Fruit fly (Drosophila melanogaster) whole organism: ENCODE measurements around the gene gro.

Experiments
- CG8478 ChIP-seq: fragments of >200 bp; optimal IDR thresholded peaks from 2 replicates; lab custom pipeline; 2018; ENCODE audit warnings: inconsistent platforms
- Dll ChIP-seq: fragments of >200 bp; optimal IDR thresholded peaks from 2 replicates; lab custom pipeline; 2017
- EcR ChIP-seq, 2 experiments: fragments of >200 bp; optimal IDR thresholded peaks; 2 replicates each; lab custom pipeline; 2017; ENCODE audit warnings: missing biosample characterization in 2 of 2, missing genetic modification characterization in 2 of 2, missing genetic modification reagents in 2 of 2
- pan ChIP-seq: fragments of >200 bp; optimal IDR thresholded peaks from 2 replicates; lab custom pipeline; 2017
- psq ChIP-seq: fragments of >200 bp; optimal IDR thresholded peaks from 2 replicates; lab custom pipeline; 2017
- usp ChIP-seq: fragments of >200 bp; optimal IDR thresholded peaks from 2 replicates; lab custom pipeline; 2017; ENCODE audit warnings: missing biosample characterization, missing genetic modification characterization, mixed read lengths

gro gene

dm6 chr3R:26005978-26006934 lies 35.3 kb upstream of the gro start:
- TF ChIP-seq Dll (peak; percentile 71), EcR (GFP tag; optimal IDR thresholded peaks at IDR 0.05; lab: Kevin White, UChicago) (peak in 1 of 2 experiments; percentile 52), pan (lab: Kevin White, UChicago) (no peak)

DNA sequence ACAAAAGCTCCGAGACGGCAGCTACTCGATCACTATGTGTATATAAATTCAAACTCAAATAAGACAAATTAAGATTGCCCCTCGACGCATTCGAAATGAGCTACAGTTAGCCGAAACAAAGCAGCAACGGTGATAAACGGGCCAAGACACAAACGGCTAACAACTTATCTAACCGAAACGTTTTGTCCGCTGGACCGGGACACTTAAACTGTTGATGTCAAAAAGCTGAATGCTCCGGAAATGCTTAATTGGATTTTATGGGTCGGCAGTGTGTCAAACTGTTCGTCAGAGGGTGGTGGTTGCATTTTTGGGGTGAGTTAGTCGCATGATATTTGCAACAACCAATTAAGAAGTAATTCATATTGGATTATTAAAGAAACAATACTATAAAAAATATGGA lies 34.2 kb upstream of the gro start:
- no peak for TF ChIP-seq pan (lab: Kevin White, UChicago)
- no peak for TF ChIP-seq Dll
- TF ChIP-seq EcR (GFP tag; optimal IDR thresholded peaks at IDR 0.05; lab: Kevin White, UChicago) = no peak
- no peak for TF ChIP-seq usp (GFP tag; lab: Kevin White, UChicago)
- TF ChIP-seq CG8478 (lab: Kevin White, UChicago) = no peak
- no peak for TF ChIP-seq psq

- no peak for TF ChIP-seq CG8478 (lab: Kevin White, UChicago)
- no peak for TF ChIP-seq psq
- TF ChIP-seq Dll = peak; percentile 83
- peak; percentile 20 to 71 for TF ChIP-seq EcR (GFP tag; optimal IDR thresholded peaks at IDR 0.05; lab: Kevin White, UChicago)
These were observed 33.3 kb upstream of the gro start for dm6 chr3R:26007964-26008868.

- TF ChIP-seq EcR (GFP tag; optimal IDR thresholded peaks at IDR 0.05; lab: Kevin White, UChicago) = peak in 1 of 2 experiments; percentile 37
- no peak for TF ChIP-seq Dll
These were observed 32.5 kb upstream of the gro start for dm6 chr3R:26008892-26009539.

- TF ChIP-seq psq (no peak), CG8478 (lab: Kevin White, UChicago) (no peak), EcR (GFP tag; optimal IDR thresholded peaks at IDR 0.05; lab: Kevin White, UChicago) (no peak), pan (lab: Kevin White, UChicago) (no peak), Dll (no peak), usp (GFP tag; lab: Kevin White, UChicago) (no peak)
These were observed 31.6 kb upstream of the gro start for dm6 chr3R:26009766-26010414.

DNA sequence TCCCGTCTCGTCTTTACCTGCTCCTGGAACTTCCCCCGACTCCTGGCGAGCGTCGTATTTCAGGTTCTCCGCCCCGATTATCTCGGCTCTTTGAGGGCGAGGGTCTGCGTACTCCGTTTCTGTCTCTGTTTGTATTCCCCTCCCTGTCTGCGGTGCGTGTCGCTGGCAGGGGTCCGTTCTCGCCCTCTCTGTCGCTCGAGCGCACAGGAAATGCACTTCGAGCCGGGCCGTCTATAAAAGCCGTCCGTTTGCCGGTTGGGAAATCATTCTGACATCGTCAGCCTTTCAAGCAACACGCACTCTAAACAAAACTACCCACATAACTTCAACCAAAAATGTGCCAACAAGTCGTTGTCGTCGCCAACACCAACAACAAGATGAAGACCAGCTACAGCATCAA lies 30.9 kb upstream of the gro start:
- no peak for TF ChIP-seq pan (lab: Kevin White, UChicago)
- no peak for TF ChIP-seq Dll
- TF ChIP-seq CG8478 (lab: Kevin White, UChicago) = no peak
- TF ChIP-seq usp (GFP tag; lab: Kevin White, UChicago) = no peak
- TF ChIP-seq EcR (GFP tag; optimal IDR thresholded peaks at IDR 0.05; lab: Kevin White, UChicago) = no peak
- no peak for TF ChIP-seq psq

dm6 chr3R:26011542-26011941 lies 30.0 kb upstream of the gro start:
- no peak for TF ChIP-seq CG8478 (lab: Kevin White, UChicago)
- TF ChIP-seq usp (GFP tag; lab: Kevin White, UChicago) = no peak
- TF ChIP-seq psq = no peak
- TF ChIP-seq EcR (GFP tag; optimal IDR thresholded peaks at IDR 0.05; lab: Kevin White, UChicago) = no peak
- no peak for TF ChIP-seq Dll
- TF ChIP-seq pan (lab: Kevin White, UChicago) = no peak

dm6 chr3R:26012288-26012687 lies 29.2 kb upstream of the gro start:
- no peak for TF ChIP-seq Dll

- TF ChIP-seq pan (lab: Kevin White, UChicago) (no peak), EcR (GFP tag; optimal IDR thresholded peaks at IDR 0.05; lab: Kevin White, UChicago) (peak in 1 of 2 experiments; percentile 30)
These were observed 28.5 kb upstream of the gro start for dm6 chr3R:26012801-26013663.

DNA sequence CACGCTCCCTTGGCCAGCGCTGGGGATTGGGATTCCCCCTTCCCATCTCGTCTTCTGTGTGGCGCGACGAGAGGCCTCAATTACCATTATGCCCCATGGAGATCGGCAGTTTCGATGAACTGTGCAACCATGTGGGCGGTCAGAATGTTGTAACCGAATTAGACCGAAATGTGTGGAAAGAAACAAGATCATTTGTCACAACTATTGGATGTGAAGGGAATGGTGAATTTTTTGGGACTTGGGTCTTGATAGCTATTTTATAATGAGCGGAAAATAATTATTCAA lies 27.9 kb upstream of the gro start:
- TF ChIP-seq psq = no peak

dm6 chr3R:26014262-26014833 lies 27.2 kb upstream of the gro start, which contains the start of gene Kaz-m1:
Kaz-m1 (plus strand) TSS chr3R:26014721.
- TF ChIP-seq psq (no peak), pan (lab: Kevin White, UChicago) (no peak), EcR (GFP tag; optimal IDR thresholded peaks at IDR 0.05; lab: Kevin White, UChicago) (no peak), CG8478 (lab: Kevin White, UChicago) (no peak), Dll (no peak), usp (GFP tag; lab: Kevin White, UChicago) (no peak)
